Worm (Caenorhabditis elegans) whole organism, early embryonic: Measurements from ENCODE around the gene F36H9.2.

Experiments
- B0310.2 ChIP-seq: sonication (generic microtip); optimal IDR thresholded peaks from 2 replicates; lab custom pipeline; 2016; ENCODE audit warnings: mild to moderate bottlenecking, missing genetic modification characterization, missing compliant biosample characterization
- aly-1 ChIP-seq: sonication (generic microtip); optimal IDR thresholded peaks from 2 replicates; lab custom pipeline; 2016; ENCODE audit warnings: missing genetic modification characterization, missing compliant biosample characterization
- ama-1 ChIP-seq: fragments of 150-350 bp; optimal IDR thresholded peaks from 2 replicates; lab custom pipeline; 2014
- ets-7 ChIP-seq: sonication (generic microtip); optimal IDR thresholded peaks from 2 replicates; lab custom pipeline; 2016; ENCODE audit warnings: missing genotype, missing genetic modification characterization, missing compliant biosample characterization
- flt-1 ChIP-seq: fragments of 200-800 bp; sonication (Bioruptor generic); IDR thresholded peaks from 2 replicates; pipeline ENCODE4 v1.3.6; 2022; ENCODE audit warnings: missing genetic modification characterization, missing compliant biosample characterization
- hnd-1 ChIP-seq: sonication (generic microtip); optimal IDR thresholded peaks from 2 replicates; lab custom pipeline; 2016; ENCODE audit warnings: missing genetic modification characterization, missing compliant biosample characterization
- tra-4 ChIP-seq: sonication (generic microtip); optimal IDR thresholded peaks from 2 replicates; lab custom pipeline; 2017; ENCODE audit warnings: missing genetic modification characterization, missing compliant biosample characterization

- TF ChIP-seq ama-1 (lab: Kevin White, UChicago) (no peak), flt-1 (no peak), tra-4 (tag; lab: Kevin White, UChicago) (no peak), ets-7 (tag; lab: Kevin White, UChicago) (no peak), hnd-1 (tag; lab: Kevin White, UChicago) (no peak), aly-1 (tag; lab: Kevin White, UChicago) (no peak), B0310.2 (no peak)
Observed at ce11 chrV:1829973-1830372, 41.7 kb downstream of the F36H9.2 start, which contains the start of gene Y32G9B.1.
